Worm (Caenorhabditis elegans) whole organism, early embryonic: ENCODE measurements around the gene W06A7.4.
"Not testable (repeated sequence)": the region's sequence is repeated elsewhere in the genome, so short reads cannot be mapped to it uniquely, and the experiment has no call there.

Source experiments
- B0310.2 ChIP-seq: sonication (generic microtip); optimal IDR thresholded peaks from 2 replicates; lab custom pipeline; 2016; ENCODE audit warnings: mild to moderate bottlenecking, missing genetic modification characterization, missing compliant biosample characterization
- F13C5.2 ChIP-seq: sonication (generic microtip); optimal IDR thresholded peaks from 2 replicates; lab custom pipeline; 2017; ENCODE audit warnings: mild to moderate bottlenecking, missing genetic modification characterization, inconsistent platforms, missing compliant biosample characterization
- aly-1 ChIP-seq: sonication (generic microtip); optimal IDR thresholded peaks from 2 replicates; lab custom pipeline; 2016; ENCODE audit warnings: missing genetic modification characterization, missing compliant biosample characterization
- ama-1 ChIP-seq: fragments of 150-350 bp; optimal IDR thresholded peaks from 2 replicates; lab custom pipeline; 2014
- ceh-13 ChIP-seq: fragments of 200-800 bp; sonication (Bioruptor generic); optimal IDR thresholded peaks from 2 replicates; lab custom pipeline; 2018; ENCODE audit warnings: mild to moderate bottlenecking, missing genetic modification characterization, missing compliant biosample characterization
- ceh-36 ChIP-seq: sonication (generic microtip); optimal IDR thresholded peaks from 2 replicates; lab custom pipeline; 2016; ENCODE audit warnings: missing genetic modification characterization, inconsistent platforms, missing compliant biosample characterization
- ets-7 ChIP-seq: sonication (generic microtip); optimal IDR thresholded peaks from 2 replicates; lab custom pipeline; 2016; ENCODE audit warnings: missing genotype, missing genetic modification characterization, missing compliant biosample characterization
- flt-1 ChIP-seq: fragments of 200-800 bp; sonication (Bioruptor generic); IDR thresholded peaks from 2 replicates; pipeline ENCODE4 v1.3.6; 2022; ENCODE audit warnings: missing genetic modification characterization, missing compliant biosample characterization
- hmbx-1 ChIP-seq: sonication (generic microtip); optimal IDR thresholded peaks from 2 replicates; lab custom pipeline; 2016; ENCODE audit warnings: mild to moderate bottlenecking, missing genetic modification characterization, missing compliant biosample characterization
- hmg-4 ChIP-seq: fragments of 200-800 bp; sonication (Bioruptor generic); optimal IDR thresholded peaks from 2 replicates; lab custom pipeline; 2018; ENCODE audit warnings: mild to moderate bottlenecking, missing genetic modification characterization, missing compliant biosample characterization
- hnd-1 ChIP-seq: sonication (generic microtip); optimal IDR thresholded peaks from 2 replicates; lab custom pipeline; 2016; ENCODE audit warnings: missing genetic modification characterization, missing compliant biosample characterization
- pes-1 ChIP-seq: fragments of 200-800 bp; sonication (Bioruptor generic); IDR thresholded peaks from 2 replicates; pipeline ENCODE4 v1.3.6; 2022; ENCODE audit warnings: missing genetic modification reagents, missing genetic modification characterization, missing compliant biosample characterization
- scrt-1 ChIP-seq: fragments of 200-800 bp; sonication (Bioruptor generic); IDR thresholded peaks from 2 replicates; pipeline ENCODE4 v1.3.6; 2022; ENCODE audit warnings: missing genetic modification characterization, missing compliant biosample characterization
- sea-1 ChIP-seq: fragments of 200-800 bp; sonication (Bioruptor generic); conservative IDR thresholded peaks from 2 replicates; pipeline ENCODE4 v1.3.6; 2022; ENCODE audit warnings: missing genetic modification characterization, missing compliant biosample characterization
- tbx-11 ChIP-seq: fragments of 200-800 bp; sonication (Bioruptor generic); IDR thresholded peaks from 2 replicates; pipeline ENCODE4 v1.3.6; 2022; ENCODE audit warnings: missing genetic modification characterization, missing compliant biosample characterization
- tbx-37 ChIP-seq: fragments of 200-800 bp; sonication (Bioruptor generic); conservative IDR thresholded peaks from 2 replicates; pipeline ENCODE4 v1.3.6; 2022; ENCODE audit warnings: missing genetic modification reagents, missing genetic modification characterization, missing compliant biosample characterization
- tra-4 ChIP-seq: sonication (generic microtip); optimal IDR thresholded peaks from 2 replicates; lab custom pipeline; 2017; ENCODE audit warnings: missing genetic modification characterization, missing compliant biosample characterization

W06A7.4 gene

ce11 chrV:14815500-14815899 lies 8.7 kb upstream of the W06A7.4 start, which contains the start of gene rin-1:
Gene rin-1, minus strand, starts transcription at chrV:14815600.
- no peak for TF ChIP-seq B0310.2 (tag; lab: Kevin White, UChicago)
- no peak for TF ChIP-seq ama-1
- TF ChIP-seq tra-4 (tag; lab: Kevin White, UChicago): no peak
- no peak for TF ChIP-seq hmg-4 (GFP tag; lab: Kevin White, UChicago)
- no peak for TF ChIP-seq flt-1 (GFP tag; lab: Robert Waterston, UW)
- TF ChIP-seq pes-1 (GFP tag; lab: Robert Waterston, UW): no peak
- TF ChIP-seq aly-1: no peak
- TF ChIP-seq ets-7: no peak
- TF ChIP-seq hmbx-1 (tag; lab: Kevin White, UChicago): no peak
- no peak for TF ChIP-seq ceh-13 (GFP tag; lab: Kevin White, UChicago)
- no peak for TF ChIP-seq ceh-36 (tag; lab: Kevin White, UChicago)
- TF ChIP-seq tbx-11 (GFP tag; lab: Robert Waterston, UW): no peak
- no peak for TF ChIP-seq sea-1
- TF ChIP-seq tbx-37: no peak

ce11 chrV:14820314-14820713 lies 3.9 kb upstream of the W06A7.4 start:
- TF ChIP-seq ceh-13 (GFP tag; lab: Kevin White, UChicago): no peak
- TF ChIP-seq tbx-37: no peak
- TF ChIP-seq pes-1 (GFP tag; lab: Robert Waterston, UW): no peak
- TF ChIP-seq hmbx-1 (tag; lab: Kevin White, UChicago): no peak
- no peak for TF ChIP-seq hmg-4 (GFP tag; lab: Kevin White, UChicago)
- no peak for TF ChIP-seq B0310.2 (tag; lab: Kevin White, UChicago)
- no peak for TF ChIP-seq sea-1
- TF ChIP-seq tbx-11 (GFP tag; lab: Robert Waterston, UW): no peak
- no peak for TF ChIP-seq tra-4 (tag; lab: Kevin White, UChicago)
- TF ChIP-seq scrt-1 (GFP tag; lab: Robert Waterston, UW): no peak
- no peak for TF ChIP-seq ets-7

ce11 chrV:14821553-14821952 lies 2.7 kb upstream of the W06A7.4 start, which contains the start of gene W06A7.2:
Gene W06A7.2, plus strand, starts transcription at chrV:14821853.
- no peak for TF ChIP-seq tbx-11 (GFP tag; lab: Robert Waterston, UW)
- TF ChIP-seq ama-1: no peak

ce11 chrV:14826952-14827351 lies 2.7 kb downstream of the W06A7.4 start, which contains the start of gene nspa-8:
Gene nspa-8, minus strand, starts transcription at chrV:14827052.
- not testable (repeated sequence) for TF ChIP-seq tbx-37; tbx-11 (GFP tag; lab: Robert Waterston, UW); sea-1

ce11 chrV:14828407-14828806 lies 4.2 kb downstream of the W06A7.4 start:
- TF ChIP-seq pes-1 (GFP tag; lab: Robert Waterston, UW): no peak
- no peak for TF ChIP-seq hmbx-1 (tag; lab: Kevin White, UChicago)
- TF ChIP-seq sea-1: no peak
- TF ChIP-seq hnd-1: no peak
- TF ChIP-seq tra-4 (tag; lab: Kevin White, UChicago): no peak
- TF ChIP-seq scrt-1 (GFP tag; lab: Robert Waterston, UW): no peak
- no peak for TF ChIP-seq F13C5.2 (tag; lab: Kevin White, UChicago)
- TF ChIP-seq ets-7: no peak
- TF ChIP-seq B0310.2 (tag; lab: Kevin White, UChicago): no peak
- TF ChIP-seq ama-1: no peak
- TF ChIP-seq aly-1: no peak
- TF ChIP-seq tbx-11 (GFP tag; lab: Robert Waterston, UW): no peak
- TF ChIP-seq flt-1 (GFP tag; lab: Robert Waterston, UW): no peak
- TF ChIP-seq hmg-4 (GFP tag; lab: Kevin White, UChicago): no peak
- no peak for TF ChIP-seq ceh-36 (tag; lab: Kevin White, UChicago)
- TF ChIP-seq tbx-37: no peak
- no peak for TF ChIP-seq ceh-13 (GFP tag; lab: Kevin White, UChicago)

- TF ChIP-seq ama-1 (no peak), ceh-36 (tag; lab: Kevin White, UChicago) (no peak), tbx-11 (GFP tag; lab: Robert Waterston, UW) (no peak; the same call in 1 of the 2 replicates), scrt-1 (GFP tag; lab: Robert Waterston, UW) (no peak), tbx-37 (no peak), pes-1 (GFP tag; lab: Robert Waterston, UW) (no peak), aly-1 (peak; percentile 29), flt-1 (GFP tag; lab: Robert Waterston, UW) (no peak), B0310.2 (tag; lab: Kevin White, UChicago) (peak; percentile 19), hnd-1 (no peak), hmbx-1 (tag; lab: Kevin White, UChicago) (no peak), ceh-13 (GFP tag; lab: Kevin White, UChicago) (no peak), tra-4 (tag; lab: Kevin White, UChicago) (no peak), hmg-4 (GFP tag; lab: Kevin White, UChicago) (peak; percentile 48), F13C5.2 (tag; lab: Kevin White, UChicago) (no peak), sea-1 (no peak), ets-7 (no peak)
These were observed 6.3 kb downstream of the W06A7.4 start for ce11 chrV:14830267-14831175.

ce11 chrV:14831460-14832120 lies 7.4 kb downstream of the W06A7.4 start:
- no peak for TF ChIP-seq ets-7
- no peak for TF ChIP-seq aly-1
- no peak for TF ChIP-seq ceh-13 (GFP tag; lab: Kevin White, UChicago)
- TF ChIP-seq sea-1: no peak
- no peak for TF ChIP-seq pes-1 (GFP tag; lab: Robert Waterston, UW)
- no peak for TF ChIP-seq ceh-36 (tag; lab: Kevin White, UChicago)
- TF ChIP-seq tra-4 (tag; lab: Kevin White, UChicago): no peak
- TF ChIP-seq hnd-1: no peak
- no peak for TF ChIP-seq ama-1
- no peak for TF ChIP-seq hmg-4 (GFP tag; lab: Kevin White, UChicago)
- TF ChIP-seq B0310.2 (tag; lab: Kevin White, UChicago): no peak
- TF ChIP-seq tbx-37: no peak
- TF ChIP-seq scrt-1 (GFP tag; lab: Robert Waterston, UW): no peak
